Fruit fly (Drosophila melanogaster): ENCODE data around the gene Sarm.

The Sarm gene

DNA sequence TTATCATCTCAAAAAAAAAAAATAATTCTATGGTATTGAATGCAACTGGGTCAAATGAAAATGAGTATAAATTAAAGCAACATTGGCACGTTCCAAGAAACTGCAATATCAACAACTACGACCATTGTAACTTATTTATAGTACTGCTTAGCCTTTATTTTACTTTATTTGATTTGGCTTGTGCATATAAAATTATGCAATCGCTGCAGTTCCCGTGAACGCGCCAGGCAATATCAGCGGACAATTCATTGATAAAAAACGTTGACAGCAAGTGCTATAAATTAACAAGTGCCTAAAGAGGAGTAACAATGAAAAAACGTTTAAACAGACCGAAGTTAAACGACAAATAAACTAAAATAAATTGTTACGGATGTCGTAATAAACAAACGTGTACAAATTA is 7.5 kb downstream of the Sarm start:
- no peak for TF ChIP-seq Med (GFP tag)
- peak in 1 of 2 experiments; percentile 18 for TF ChIP-seq eve (GFP tag; optimal IDR thresholded peaks at IDR 0.05)

DNA sequence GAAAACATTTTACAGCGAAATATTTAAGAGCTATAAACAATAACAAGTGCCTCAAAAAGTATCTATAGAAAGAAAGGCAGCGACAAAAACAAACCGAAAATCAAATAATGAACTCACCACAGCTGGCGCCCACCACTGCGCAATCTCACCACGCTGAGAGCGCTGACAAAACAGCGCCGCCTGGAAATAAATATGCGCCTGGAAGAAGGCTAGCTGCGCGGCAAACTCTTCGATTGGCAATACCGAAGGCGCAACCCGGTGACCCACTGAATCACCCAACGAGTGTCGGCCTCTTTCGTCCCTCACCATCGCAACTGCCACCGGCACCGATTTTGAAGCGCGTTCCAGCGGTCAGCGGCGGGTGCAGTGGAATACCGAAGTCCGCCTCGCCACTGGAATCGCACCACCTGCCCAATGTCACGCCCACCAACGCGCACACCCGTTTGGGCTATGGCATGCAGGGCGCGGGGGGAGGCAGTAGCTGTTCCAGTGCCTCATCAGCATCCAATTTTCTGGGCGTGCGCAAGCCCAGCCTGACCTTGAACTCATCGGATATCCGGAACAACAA is 8.1 kb downstream of the Sarm start:
- no peak for TF ChIP-seq Fer1 (GFP tag; optimal IDR thresholded peaks at IDR 0.05)
- TF ChIP-seq jing (GFP tag; optimal IDR thresholded peaks at IDR 0.05): no peak
- no peak for TF ChIP-seq CG7745 (tag; optimal IDR thresholded peaks at IDR 0.05)
- no peak for TF ChIP-seq CrebB (tag; optimal IDR thresholded peaks at IDR 0.05)
- TF ChIP-seq Trl (optimal IDR thresholded peaks at IDR 0.05): no peak
- TF ChIP-seq Trl (GFP tag; optimal IDR thresholded peaks at IDR 0.05): no peak
- no peak for TF ChIP-seq repo (GFP tag; optimal IDR thresholded peaks at IDR 0.05)
- TF ChIP-seq CG3995 (GFP tag; optimal IDR thresholded peaks at IDR 0.05): peak; percentile 2
- no peak for TF ChIP-seq CG8765 (GFP tag; IDR thresholded peaks at IDR 0.05)
- TF ChIP-seq bigmax (GFP tag; optimal IDR thresholded peaks at IDR 0.05): no peak
- no peak for TF ChIP-seq Ets97D (GFP tag; optimal IDR thresholded peaks at IDR 0.05)
- no peak for TF ChIP-seq caup (GFP tag; optimal IDR thresholded peaks at IDR 0.05; ENCODE audit: severe bottlenecking)
- TF ChIP-seq Ravus (GFP tag; IDR thresholded peaks at IDR 0.05): no peak
- 0 out of 3 replicates have a peak, but pooled peaks have one; percentile 44 for TF ChIP-seq Opbp (GFP tag; IDR thresholded peaks at IDR 0.05; ENCODE audit: partially characterized antibody)
- TF ChIP-seq so (GFP tag; IDR thresholded peaks at IDR 0.05): no peak
- TF ChIP-seq dan (GFP tag; IDR thresholded peaks at IDR 0.05): no peak
- TF ChIP-seq Hr78 (GFP tag; optimal IDR thresholded peaks at IDR 0.05): peak in 1 of 2 experiments; percentile 81
- TF ChIP-seq crol (GFP tag; IDR thresholded peaks at IDR 0.05): peak; percentile 75
- TF ChIP-seq schlank (tag; optimal IDR thresholded peaks at IDR 0.05): no peak
- TF ChIP-seq stwl (tag; optimal IDR thresholded peaks at IDR 0.05): peak; percentile 9
- no peak for TF ChIP-seq Stat92E (GFP tag; optimal IDR thresholded peaks at IDR 0.05)
- no peak for TF ChIP-seq sim (GFP tag; IDR thresholded peaks at IDR 0.05)
- TF ChIP-seq CG11247 (GFP tag; IDR thresholded peaks at IDR 0.05): peak; percentile 44
- no peak for TF ChIP-seq Atf3 (GFP tag; optimal IDR thresholded peaks at IDR 0.05)
- TF ChIP-seq sens (GFP tag): peak; percentile 41
- TF ChIP-seq zfh1 (GFP tag; IDR thresholded peaks at IDR 0.05): no peak
- no peak for TF ChIP-seq tio (GFP tag; optimal IDR thresholded peaks at IDR 0.05)
- no peak for TF ChIP-seq CG4820 (GFP tag; optimal IDR thresholded peaks at IDR 0.05)
- no peak for TF ChIP-seq CG13296 (GFP tag; optimal IDR thresholded peaks at IDR 0.05)
- TF ChIP-seq CG10209 (GFP tag; optimal IDR thresholded peaks at IDR 0.05): no peak
- no peak for TF ChIP-seq grau (tag; optimal IDR thresholded peaks at IDR 0.05)
- no peak for TF ChIP-seq ssp (GFP tag; IDR thresholded peaks at IDR 0.05)
- no peak for TF ChIP-seq CG14965 (GFP tag; optimal IDR thresholded peaks at IDR 0.05; ENCODE audit: borderline replicate concordance)
- peak; percentile 39; the same call in 1 of the 3 replicates for TF ChIP-seq CG2199 (GFP tag; IDR thresholded peaks at IDR 0.05)
- no peak for TF ChIP-seq CG10267 (tag; optimal IDR thresholded peaks at IDR 0.05)
- no peak for TF ChIP-seq CG14860 (GFP tag; IDR thresholded peaks at IDR 0.05; ENCODE audit: partially characterized antibody)
- TF ChIP-seq CG31441 (GFP tag; IDR thresholded peaks at IDR 0.05): no peak
- no peak for TF ChIP-seq Dref (GFP tag; IDR thresholded peaks at IDR 0.05)
- no peak for TF ChIP-seq HLHmδ (GFP tag; optimal IDR thresholded peaks at IDR 0.05)
- TF ChIP-seq Ets65A (GFP tag): peak; percentile 88
- TF ChIP-seq CG8478 (optimal IDR thresholded peaks at IDR 0.05): no peak
- 0 out of 2 replicates have a peak, but pooled peaks have one; percentile 23 for TF ChIP-seq ara (GFP tag; IDR thresholded peaks at IDR 0.05)
- TF ChIP-seq pita (GFP tag; optimal IDR thresholded peaks at IDR 0.05): no peak
- TF ChIP-seq ftz-f1 (GFP tag; optimal IDR thresholded peaks at IDR 0.05): peak; percentile 27
- TF ChIP-seq Dp (GFP tag; optimal IDR thresholded peaks at IDR 0.05): peak; percentile 77
- TF ChIP-seq sna (GFP tag; IDR thresholded peaks at IDR 0.05; ENCODE audit: partially characterized antibody): 0 out of 2 replicates have a peak, but pooled peaks have one; percentile 40
- peak; percentile 83 for TF ChIP-seq CTCF (GFP tag; optimal IDR thresholded peaks at IDR 0.05)
- TF ChIP-seq wek (GFP tag; optimal IDR thresholded peaks at IDR 0.05): no peak

Measured in whole organism, embryonic.